Fruit fly (Drosophila melanogaster) whole organism, embryonic: ENCODE results near the gene Uba4.

Source experiments
- B-H2 ChIP-seq: fragments of 200-800 bp; sonication (Bioruptor generic); optimal IDR thresholded peaks from 2 replicates; lab custom pipeline; 2018; ENCODE audit warnings: missing biosample characterization, mild to moderate bottlenecking, missing genetic modification characterization
- BtbVII ChIP-seq: fragments of 200-800 bp; sonication (Bioruptor generic); optimal IDR thresholded peaks from 3 replicates; lab custom pipeline; 2017; ENCODE audit warnings: missing biosample characterization, mild to moderate bottlenecking, missing genetic modification characterization
- CG10462 ChIP-seq: fragments of 200-800 bp; sonication (Bioruptor generic); optimal IDR thresholded peaks from 2 replicates; lab custom pipeline; 2016; ENCODE audit warnings: missing biosample characterization, missing genetic modification characterization
- CG11085 ChIP-seq: fragments of 200-800 bp; sonication (Bioruptor generic); IDR thresholded peaks from 2 replicates; pipeline ENCODE4 v1.3.6; 2022; ENCODE audit warnings: missing biosample characterization, missing genetic modification characterization
- CG11247 ChIP-seq: fragments of 200-800 bp; sonication (Bioruptor generic); IDR thresholded peaks from 2 replicates; pipeline ENCODE4 v1.3.6; 2022; ENCODE audit warnings: missing biosample characterization, missing genetic modification characterization
- CG11723 ChIP-seq: fragments of 200-800 bp; sonication (Bioruptor generic); optimal IDR thresholded peaks from 2 replicates; lab custom pipeline; 2017; ENCODE audit warnings: missing biosample characterization, mild to moderate bottlenecking, missing genetic modification characterization
- CG12744 ChIP-seq: fragments of 200-800 bp; sonication (Bioruptor generic); optimal IDR thresholded peaks from 2 replicates; lab custom pipeline; 2016; ENCODE audit warnings: missing biosample characterization, missing genetic modification characterization
- CG14050 ChIP-seq: fragments of 200-800 bp; sonication (Bioruptor generic); IDR thresholded peaks from 3 replicates; pipeline ENCODE4 v1.3.6; 2022; ENCODE audit warnings: missing biosample characterization, missing genetic modification characterization
- CG15479 ChIP-seq: fragments of 200-800 bp; sonication (Bioruptor generic); optimal IDR thresholded peaks from 3 replicates; lab custom pipeline; 2019; ENCODE audit warnings: missing biosample characterization, mild to moderate bottlenecking, missing genetic modification characterization, moderate library complexity
- CG1603 ChIP-seq: fragments of 200-800 bp; sonication (Bioruptor generic); optimal IDR thresholded peaks from 2 replicates; lab custom pipeline; 2019; ENCODE audit warnings: missing biosample characterization, mild to moderate bottlenecking, missing genetic modification characterization, moderate library complexity
- CG2678 ChIP-seq: fragments of 200-800 bp; sonication (Bioruptor generic); optimal IDR thresholded peaks from 3 replicates; lab custom pipeline; 2019; ENCODE audit warnings: missing biosample characterization, mild to moderate bottlenecking, missing genetic modification characterization, moderate library complexity
- CG2712 ChIP-seq: fragments of 200-800 bp; optimal IDR thresholded peaks from 3 replicates; lab custom pipeline; 2019; ENCODE audit warnings: missing biosample characterization, mild to moderate bottlenecking, missing genetic modification characterization, moderate library complexity
- CG6254 ChIP-seq: fragments of 200-800 bp; sonication (Bioruptor generic); optimal IDR thresholded peaks from 3 replicates; lab custom pipeline; 2017; ENCODE audit warnings: mild to moderate bottlenecking, missing biosample characterization, missing genetic modification reagents, missing genetic modification characterization
- CG6791 ChIP-seq: fragments of 200-800 bp; sonication (Bioruptor generic); IDR thresholded peaks from 3 replicates; pipeline ENCODE4 v1.3.6; 2022; ENCODE audit warnings: missing biosample characterization, missing genetic modification characterization; ENCODE audit not compliant: partially characterized antibody
- CG6854 ChIP-seq: fragments of 200-800 bp; sonication (Bioruptor generic); optimal IDR thresholded peaks from 3 replicates; lab custom pipeline; 2017; ENCODE audit warnings: missing biosample characterization, mild to moderate bottlenecking, missing genetic modification characterization
- CG7928 ChIP-seq: fragments of 200-800 bp; sonication (Bioruptor generic); optimal IDR thresholded peaks from 2 replicates; lab custom pipeline; 2017; ENCODE audit warnings: missing biosample characterization, mild to moderate bottlenecking, missing genetic modification characterization
- CG8478 ChIP-seq: fragments of >200 bp; optimal IDR thresholded peaks from 2 replicates; lab custom pipeline; 2018
- CG9609 ChIP-seq: fragments of 200-800 bp; sonication (Bioruptor generic); optimal IDR thresholded peaks from 3 replicates; lab custom pipeline; 2016; ENCODE audit warnings: missing biosample characterization, missing genetic modification characterization
- Dek ChIP-seq: fragments of 200-800 bp; sonication (Bioruptor generic); optimal IDR thresholded peaks from 3 replicates; lab custom pipeline; 2019; ENCODE audit warnings: missing biosample characterization, mild to moderate bottlenecking, missing genetic modification characterization, moderate library complexity
- Dp ChIP-seq: fragments of 200-800 bp; sonication (Bioruptor generic); optimal IDR thresholded peaks from 2 replicates; lab custom pipeline; 2018; ENCODE audit warnings: missing biosample characterization, mild to moderate bottlenecking, missing genetic modification characterization, moderate library complexity
- Fer2 ChIP-seq: fragments of 200-800 bp; sonication (Bioruptor generic); optimal IDR thresholded peaks from 2 replicates; lab custom pipeline; 2018; ENCODE audit warnings: missing biosample characterization, mild to moderate bottlenecking, missing genetic modification characterization, moderate library complexity
- GATAe ChIP-seq: fragments of 200-800 bp; sonication (Bioruptor generic); conservative IDR thresholded peaks from 2 replicates; pipeline ENCODE4 v1.3.6; 2022; ENCODE audit warnings: missing biosample characterization, missing genetic modification characterization
- Hr51 ChIP-seq, 2 experiments: fragments of 200-800 bp; sonication (Bioruptor generic); optimal IDR thresholded peaks; 2 replicates in 1 of 2; 3 replicates in 1 of 2; lab custom pipeline; 2016 to 2018; ENCODE audit warnings: missing biosample characterization in 2 of 2, missing genetic modification characterization in 2 of 2, mild to moderate bottlenecking in 1 of 2, moderate library complexity in 1 of 2
- Lpt ChIP-seq: fragments of >200 bp; optimal IDR thresholded peaks from 2 replicates; lab custom pipeline; 2018; ENCODE audit warnings: missing biosample characterization, missing genetic modification characterization
- Neu2 ChIP-seq: fragments of 200-800 bp; sonication (Bioruptor generic); optimal IDR thresholded peaks from 3 replicates; lab custom pipeline; 2016; ENCODE audit warnings: missing biosample characterization, missing genetic modification characterization, borderline replicate concordance
- Oaz ChIP-seq: fragments of 200-800 bp; sonication (Bioruptor generic); IDR thresholded peaks from 2 replicates; pipeline ENCODE4 v1.3.6; 2022; ENCODE audit warnings: missing biosample characterization, missing genetic modification characterization
- Stat92E ChIP-seq, 3 experiments: fragments of >200 bp in 2 of 3; fragments of 200-800 bp in 1 of 3; sonication (Bioruptor generic) in 1 of 3; optimal IDR thresholded peaks; 2 replicates each; lab custom pipeline; 2017 to 2019; ENCODE audit warnings: missing biosample characterization in 3 of 3, missing genetic modification characterization in 3 of 3, mild to moderate bottlenecking in 1 of 3, moderate library complexity in 1 of 3
- chif ChIP-seq, 2 experiments: fragments of 200-800 bp; sonication (Bioruptor generic); optimal IDR thresholded peaks; 3 replicates each; lab custom pipeline; 2016; ENCODE audit warnings: missing biosample characterization in 2 of 2, missing genetic modification characterization in 2 of 2
- chinmo ChIP-seq: fragments of 200-800 bp; sonication (Bioruptor generic); IDR thresholded peaks from 4 replicates; pipeline ENCODE4 v1.3.6; 2022; ENCODE audit warnings: missing biosample characterization, missing genetic modification characterization; ENCODE audit not compliant: partially characterized antibody
- dan ChIP-seq: fragments of 200-800 bp; sonication (Bioruptor generic); IDR thresholded peaks from 2 replicates; pipeline ENCODE4 v1.3.6; 2022; ENCODE audit warnings: missing biosample characterization, missing genetic modification characterization
- ems ChIP-seq: fragments of 200-800 bp; sonication (Bioruptor generic); optimal IDR thresholded peaks from 3 replicates; lab custom pipeline; 2016; ENCODE audit warnings: missing biosample characterization, missing genetic modification characterization
- fd3F ChIP-seq: fragments of 200-800 bp; sonication (Bioruptor generic); optimal IDR thresholded peaks from 2 replicates; lab custom pipeline; 2018; ENCODE audit warnings: missing biosample characterization, mild to moderate bottlenecking, missing genetic modification characterization, moderate library complexity
- hbn ChIP-seq: fragments of 200-800 bp; sonication (Bioruptor generic); IDR thresholded peaks from 2 replicates; pipeline ENCODE4 v1.3.6; 2022; ENCODE audit warnings: missing biosample characterization, missing genetic modification characterization; ENCODE audit not compliant: partially characterized antibody
- hkb ChIP-seq, 2 experiments: fragments of 200-800 bp in 1 of 2; fragments of >200 bp in 1 of 2; sonication (Bioruptor generic) in 1 of 2; IDR thresholded peaks in 1 of 2; optimal IDR thresholded peaks in 1 of 2; 2 replicates each; pipeline versions ENCODE4 v1.3.6 to Lab custom; 2017 to 2022; ENCODE audit warnings: missing biosample characterization in 1 of 2, missing genetic modification characterization in 1 of 2
- jing ChIP-seq: fragments of 200-800 bp; sonication (Bioruptor generic); optimal IDR thresholded peaks from 2 replicates; lab custom pipeline; 2018; ENCODE audit warnings: missing biosample characterization, mild to moderate bottlenecking, missing genetic modification characterization
- jumu ChIP-seq: fragments of 200-800 bp; sonication (Bioruptor generic); optimal IDR thresholded peaks from 3 replicates; lab custom pipeline; 2016; ENCODE audit warnings: missing biosample characterization, missing genetic modification characterization
- ken ChIP-seq: fragments of 200-800 bp; sonication (Bioruptor generic); IDR thresholded peaks from 3 replicates; pipeline ENCODE4 v1.3.6; 2022; ENCODE audit warnings: missing biosample characterization, missing genetic modification characterization
- lab ChIP-seq: fragments of 200-800 bp; sonication (Bioruptor generic); optimal IDR thresholded peaks from 3 replicates; lab custom pipeline; 2017; ENCODE audit warnings: missing biosample characterization, missing genetic modification characterization, mild to moderate bottlenecking, moderate library complexity, missing genetic modification reagents
- org-1 ChIP-seq: fragments of 200-800 bp; sonication (Bioruptor generic); optimal IDR thresholded peaks from 2 replicates; lab custom pipeline; 2017; ENCODE audit warnings: missing biosample characterization, missing genetic modification characterization
- p53 ChIP-seq: fragments of 200-800 bp; sonication (Bioruptor generic); optimal IDR thresholded peaks from 2 replicates; lab custom pipeline; 2016; ENCODE audit warnings: missing biosample characterization, missing genetic modification characterization
- pan ChIP-seq, 4 experiments: fragments of >200 bp in 3 of 4; fragments of 200-800 bp in 1 of 4; sonication (Bioruptor generic) in 1 of 4; optimal IDR thresholded peaks in 3 of 4; IDR thresholded peaks in 1 of 4; 2 replicates each; pipeline versions ENCODE4 v1.3.6 to Lab custom; 2017 to 2022; ENCODE audit warnings: missing biosample characterization in 2 of 4, missing genetic modification characterization in 2 of 4, mixed read lengths in 1 of 4
- prd ChIP-seq, 3 experiments: fragments of >200 bp in 2 of 3; fragments of 200-800 bp in 1 of 3; sonication (Bioruptor generic) in 1 of 3; optimal IDR thresholded peaks in 2 of 3; IDR thresholded peaks in 1 of 3; 2 replicates in 2 of 3; 3 replicates in 1 of 3; pipeline versions ENCODE4 v1.3.6 to Lab custom; 2017 to 2022; ENCODE audit warnings: missing biosample characterization in 1 of 3, missing genetic modification characterization in 1 of 3
- sug ChIP-seq: fragments of 200-800 bp; optimal IDR thresholded peaks from 2 replicates; lab custom pipeline; 2019; ENCODE audit warnings: missing biosample characterization, mild to moderate bottlenecking, missing genetic modification characterization, moderate library complexity
- toy ChIP-seq: fragments of 200-800 bp; sonication (Bioruptor generic); IDR thresholded peaks from 2 replicates; pipeline ENCODE4 v1.3.6; 2022; ENCODE audit warnings: missing biosample characterization, missing genetic modification characterization
- trem ChIP-seq: fragments of 200-800 bp; optimal IDR thresholded peaks from 3 replicates; lab custom pipeline; 2019; ENCODE audit warnings: missing biosample characterization, mild to moderate bottlenecking, missing genetic modification characterization, moderate library complexity
- tup ChIP-seq: fragments of 200-800 bp; sonication (Bioruptor generic); optimal IDR thresholded peaks from 2 replicates; lab custom pipeline; 2016; ENCODE audit warnings: missing biosample characterization, mild to moderate bottlenecking, missing genetic modification characterization, moderate library complexity
- vfl ChIP-seq: fragments of 200-800 bp; sonication (Bioruptor generic); optimal IDR thresholded peaks from 2 replicates; lab custom pipeline; 2016; ENCODE audit warnings: missing biosample characterization, missing genetic modification characterization
- vvl ChIP-seq: fragments of 200-800 bp; sonication (Bioruptor generic); IDR thresholded peaks from 2 replicates; pipeline ENCODE4 v1.3.6; 2022; ENCODE audit warnings: missing biosample characterization, missing genetic modification characterization
- zen2 ChIP-seq: fragments of 200-800 bp; sonication (Bioruptor generic); IDR thresholded peaks from 3 replicates; pipeline ENCODE4 v1.3.6; 2022; ENCODE audit warnings: missing biosample characterization, missing genetic modification characterization; ENCODE audit not compliant: partially characterized antibody

The Uba4 gene

dm6 chr2L:8488735-8489134, 28.5 kb upstream of the Uba4 start, which contains the start of gene CG13088 (continued):
- TF ChIP-seq Hr51 (GFP tag; optimal IDR thresholded peaks at IDR 0.05; lab: Kevin White, UChicago): no peak
- no peak for TF ChIP-seq CG14050 (GFP tag; lab: Robert Waterston, UW)
- TF ChIP-seq lab (GFP tag; lab: Kevin White, UChicago): no peak
- no peak for TF ChIP-seq CG7928 (GFP tag; lab: Kevin White, UChicago)
- peak; percentile 28 for TF ChIP-seq sug (tag; lab: Kevin White, UChicago)
- TF ChIP-seq hbn (GFP tag; lab: Robert Waterston, UW): no peak
- peak; percentile 6 for TF ChIP-seq Dek (tag; lab: Kevin White, UChicago)
- TF ChIP-seq toy: no peak
- TF ChIP-seq CG8478 (lab: Kevin White, UChicago): no peak
- TF ChIP-seq chif (GFP tag; optimal IDR thresholded peaks at IDR 0.05; lab: Kevin White, UChicago): peak; percentile 14 to 17
- TF ChIP-seq Dp (GFP tag; lab: Kevin White, UChicago): peak; percentile 96
- TF ChIP-seq dan: no peak
- no peak for TF ChIP-seq Lpt (GFP tag; lab: Kevin White, UChicago)
- TF ChIP-seq jing (GFP tag; lab: Kevin White, UChicago): no peak
- TF ChIP-seq jumu (GFP tag; lab: Kevin White, UChicago): no peak
- TF ChIP-seq org-1 (GFP tag; lab: Kevin White, UChicago): no peak
- TF ChIP-seq vfl (GFP tag; lab: Kevin White, UChicago): peak; percentile 31
- TF ChIP-seq CG6791 (GFP tag; lab: Robert Waterston, UW): no peak
- TF ChIP-seq Fer2 (tag; lab: Kevin White, UChicago): no peak
- no peak for TF ChIP-seq tup (GFP tag; lab: Kevin White, UChicago)
- no peak for TF ChIP-seq Neu2 (GFP tag; lab: Kevin White, UChicago)
- TF ChIP-seq fd3F (GFP tag; lab: Kevin White, UChicago): peak; percentile 28
- peak; percentile 55 for TF ChIP-seq B-H2 (GFP tag; lab: Kevin White, UChicago)
- TF ChIP-seq ems: peak; percentile 32
- no peak for TF ChIP-seq zen2 (GFP tag; lab: Robert Waterston, UW)
- peak in 1 of 3 experiments; percentile 22 for TF ChIP-seq Stat92E (GFP tag; optimal IDR thresholded peaks at IDR 0.05; lab: Kevin White, UChicago)
- no peak for TF ChIP-seq CG2678 (tag; lab: Kevin White, UChicago)
- no peak for TF ChIP-seq chinmo (GFP tag; lab: Robert Waterston, UW)
- TF ChIP-seq CG11085 (GFP tag; lab: Robert Waterston, UW): no peak
- no peak for TF ChIP-seq CG9609 (GFP tag; lab: Kevin White, UChicago)
- TF ChIP-seq vvl (GFP tag; lab: Robert Waterston, UW): peak; percentile 75
- TF ChIP-seq CG11723 (GFP tag; lab: Kevin White, UChicago): no peak
- no peak for TF ChIP-seq CG11247 (GFP tag; lab: Robert Waterston, UW)
- TF ChIP-seq CG1603 (tag; lab: Kevin White, UChicago): peak; percentile 83
- TF ChIP-seq prd (optimal IDR thresholded peaks at IDR 0.05; lab: Kevin White, UChicago): no peak
- TF ChIP-seq prd (GFP tag; IDR thresholded peaks at IDR 0.05; lab: Robert Waterston, UW): no peak
- no peak for TF ChIP-seq CG10462
- TF ChIP-seq CG2712: no peak
- no peak for TF ChIP-seq GATAe
- TF ChIP-seq ken: peak; percentile 39; the same call in 1 of the 3 replicates
- TF ChIP-seq CG15479 (GFP tag; lab: Kevin White, UChicago): no peak
- no peak for TF ChIP-seq hkb (optimal IDR thresholded peaks at IDR 0.05; lab: Kevin White, UChicago)
- no peak for TF ChIP-seq hkb (GFP tag; IDR thresholded peaks at IDR 0.05; lab: Robert Waterston, UW)
- TF ChIP-seq p53 (GFP tag; lab: Kevin White, UChicago): no peak
- no peak for TF ChIP-seq BtbVII (GFP tag; lab: Kevin White, UChicago)
- no peak for TF ChIP-seq pan (optimal IDR thresholded peaks at IDR 0.05; lab: Kevin White, UChicago)
- TF ChIP-seq pan (GFP tag; optimal IDR thresholded peaks at IDR 0.05 in 1 of 2, IDR thresholded peaks at IDR 0.05 in 1 of 2): no peak
- no peak for TF ChIP-seq CG12744
- peak; percentile 70 for TF ChIP-seq trem (tag; lab: Kevin White, UChicago)
- TF ChIP-seq Oaz (GFP tag; lab: Robert Waterston, UW): no peak
- no peak for TF ChIP-seq CG6854 (GFP tag; lab: Kevin White, UChicago)
- no peak for TF ChIP-seq CG6254 (GFP tag; lab: Kevin White, UChicago)
